Fruit fly (Drosophila melanogaster) whole organism, embryonic: ENCODE measurements around the gene CRAT.

ENCODE experiments used
- Abd-B ChIP-seq: fragments of 200-800 bp; sonication (Bioruptor generic); optimal IDR thresholded peaks from 2 replicates; lab custom pipeline; 2018; ENCODE audit warnings: missing biosample characterization, mild to moderate bottlenecking, missing genetic modification characterization, moderate library complexity
- Adf1 ChIP-seq: fragments of 200-800 bp; sonication (Bioruptor generic); IDR thresholded peaks from 2 replicates; pipeline ENCODE4 v1.3.6; 2022; ENCODE audit warnings: missing biosample characterization, missing genetic modification characterization
- Aef1 ChIP-seq: fragments of 200-800 bp; sonication (Bioruptor generic); IDR thresholded peaks from 3 replicates; pipeline ENCODE4 v1.3.6; 2022; ENCODE audit warnings: missing biosample characterization, missing genetic modification characterization
- BEAF-32 ChIP-seq: fragments of 200-800 bp; sonication (Bioruptor generic); optimal IDR thresholded peaks from 3 replicates; lab custom pipeline; 2017; ENCODE audit warnings: missing biosample characterization, missing genetic modification characterization, mild to moderate bottlenecking, moderate library complexity, missing genetic modification reagents
- Bteb2 ChIP-seq: fragments of 200-800 bp; sonication (Bioruptor generic); optimal IDR thresholded peaks from 2 replicates; lab custom pipeline; 2016; ENCODE audit warnings: missing biosample characterization, missing genetic modification characterization
- C15 ChIP-seq: fragments of 200-800 bp; sonication (Bioruptor generic); IDR thresholded peaks from 3 replicates; pipeline ENCODE4 v1.3.6; 2022; ENCODE audit warnings: missing biosample characterization, missing genetic modification characterization
- CG10321 ChIP-seq: fragments of 200-800 bp; sonication (Bioruptor generic); IDR thresholded peaks from 2 replicates; pipeline ENCODE4 v1.3.6; 2022; ENCODE audit warnings: missing biosample characterization, missing genetic modification characterization
- CG10565 ChIP-seq: fragments of 200-800 bp; sonication (Bioruptor generic); optimal IDR thresholded peaks from 3 replicates; lab custom pipeline; 2016; ENCODE audit warnings: missing biosample characterization, mild to moderate bottlenecking, missing genetic modification characterization
- CG12071 ChIP-seq: fragments of 200-800 bp; sonication (Bioruptor generic); optimal IDR thresholded peaks from 3 replicates; lab custom pipeline; 2018; ENCODE audit warnings: missing biosample characterization, mild to moderate bottlenecking, missing genetic modification characterization
- CG15073 ChIP-seq: fragments of 200-800 bp; sonication (Bioruptor generic); optimal IDR thresholded peaks from 2 replicates; lab custom pipeline; 2016; ENCODE audit warnings: missing biosample characterization, missing genetic modification characterization
- CG15479 ChIP-seq: fragments of 200-800 bp; sonication (Bioruptor generic); optimal IDR thresholded peaks from 3 replicates; lab custom pipeline; 2019; ENCODE audit warnings: missing biosample characterization, mild to moderate bottlenecking, missing genetic modification characterization, moderate library complexity
- CG15601 ChIP-seq: fragments of 200-800 bp; sonication (Bioruptor generic); optimal IDR thresholded peaks from 3 replicates; lab custom pipeline; 2019; ENCODE audit warnings: missing biosample characterization, mild to moderate bottlenecking, missing genetic modification characterization, moderate library complexity
- CG17361 ChIP-seq: fragments of 200-800 bp; sonication (Bioruptor generic); IDR thresholded peaks from 3 replicates; pipeline ENCODE4 v1.3.6; 2022; ENCODE audit warnings: missing biosample characterization, missing genetic modification characterization
- CG17829 ChIP-seq: fragments of 200-800 bp; optimal IDR thresholded peaks from 2 replicates; lab custom pipeline; 2019; ENCODE audit warnings: missing biosample characterization, mild to moderate bottlenecking, missing genetic modification characterization, moderate library complexity
- CG2199 ChIP-seq: fragments of 200-800 bp; sonication (Bioruptor generic); IDR thresholded peaks from 3 replicates; pipeline ENCODE4 v1.3.6; 2022; ENCODE audit warnings: missing biosample characterization, missing genetic modification characterization
- CG30403 ChIP-seq: fragments of 200-800 bp; sonication (Bioruptor generic); optimal IDR thresholded peaks from 3 replicates; lab custom pipeline; 2016; ENCODE audit warnings: missing biosample characterization, missing genetic modification characterization
- CG31441 ChIP-seq: fragments of 200-800 bp; sonication (Bioruptor generic); IDR thresholded peaks from 2 replicates; pipeline ENCODE4 v1.3.6; 2022; ENCODE audit warnings: missing biosample characterization, missing genetic modification characterization
- CG34224 ChIP-seq: fragments of 200-800 bp; sonication (Bioruptor generic); IDR thresholded peaks from 3 replicates; pipeline ENCODE4 v1.3.6; 2022; ENCODE audit warnings: missing biosample characterization, missing genetic modification characterization; ENCODE audit not compliant: partially characterized antibody
- CG7372 ChIP-seq: fragments of 200-800 bp; sonication (Bioruptor generic); IDR thresholded peaks from 2 replicates; pipeline ENCODE4 v1.3.6; 2022; ENCODE audit warnings: missing biosample characterization, missing genetic modification characterization
- CG8388 ChIP-seq: fragments of 200-800 bp; sonication (Bioruptor generic); optimal IDR thresholded peaks from 2 replicates; lab custom pipeline; 2019; ENCODE audit warnings: missing biosample characterization, mild to moderate bottlenecking, missing genetic modification characterization, moderate library complexity
- CG9727 ChIP-seq: fragments of 200-800 bp; sonication (Bioruptor generic); optimal IDR thresholded peaks from 3 replicates; lab custom pipeline; 2017; ENCODE audit warnings: missing biosample characterization, mild to moderate bottlenecking, missing genetic modification characterization
- Chrac-16 ChIP-seq: fragments of 200-800 bp; sonication (Bioruptor generic); optimal IDR thresholded peaks from 3 replicates; lab custom pipeline; 2016; ENCODE audit warnings: missing biosample characterization, missing genetic modification characterization
- Dad ChIP-seq: fragments of 200-800 bp; sonication (Bioruptor generic); optimal IDR thresholded peaks from 3 replicates; lab custom pipeline; 2016; ENCODE audit warnings: missing biosample characterization, missing genetic modification characterization
- Dbx ChIP-seq: fragments of 200-800 bp; sonication (Bioruptor generic); IDR thresholded peaks from 3 replicates; pipeline ENCODE4 v1.3.6; 2022; ENCODE audit warnings: missing biosample characterization, missing genetic modification characterization
- HLH4C ChIP-seq: fragments of 200-800 bp; sonication (Bioruptor generic); IDR thresholded peaks from 3 replicates; pipeline ENCODE4 v1.3.6; 2022; ENCODE audit warnings: missing biosample characterization, missing genetic modification characterization; ENCODE audit not compliant: partially characterized antibody
- HmgZ ChIP-seq: fragments of 200-800 bp; sonication (Bioruptor generic); optimal IDR thresholded peaks from 2 replicates; lab custom pipeline; 2018; ENCODE audit warnings: missing biosample characterization, mild to moderate bottlenecking, missing genetic modification characterization
- Rfx ChIP-seq: fragments of 200-800 bp; sonication (Bioruptor generic); IDR thresholded peaks from 2 replicates; pipeline ENCODE4 v1.3.6; 2022; ENCODE audit warnings: missing biosample characterization, missing genetic modification characterization
- Ssrp ChIP-seq: fragments of 200-800 bp; sonication (Bioruptor generic); optimal IDR thresholded peaks from 2 replicates; lab custom pipeline; 2018; ENCODE audit warnings: missing biosample characterization, mild to moderate bottlenecking, missing genetic modification characterization, moderate library complexity
- ash1 ChIP-seq: fragments of 200-800 bp; sonication (Bioruptor generic); optimal IDR thresholded peaks from 2 replicates; lab custom pipeline; 2018; ENCODE audit warnings: missing biosample characterization, mild to moderate bottlenecking, missing genetic modification characterization
- bab2 ChIP-seq: fragments of 200-800 bp; sonication (Bioruptor generic); optimal IDR thresholded peaks from 2 replicates; lab custom pipeline; 2016; ENCODE audit warnings: missing biosample characterization, missing genetic modification characterization
- cg ChIP-seq: fragments of 200-800 bp; sonication (Bioruptor generic); optimal IDR thresholded peaks from 3 replicates; lab custom pipeline; 2019; ENCODE audit warnings: missing biosample characterization, mild to moderate bottlenecking, missing genetic modification characterization, moderate library complexity
- dm ChIP-seq: fragments of 200-800 bp; sonication (Bioruptor generic); optimal IDR thresholded peaks from 3 replicates; lab custom pipeline; 2016; ENCODE audit warnings: missing biosample characterization, missing genetic modification characterization
- eyg ChIP-seq: fragments of 200-800 bp; sonication (Bioruptor generic); optimal IDR thresholded peaks from 3 replicates; lab custom pipeline; 2016; ENCODE audit warnings: missing biosample characterization, missing genetic modification characterization
- fru ChIP-seq: fragments of >200 bp; optimal IDR thresholded peaks from 2 replicates; lab custom pipeline; 2017
- ftz-f1 ChIP-seq: fragments of 200-800 bp; sonication (Bioruptor generic); optimal IDR thresholded peaks from 2 replicates; lab custom pipeline; 2016; ENCODE audit warnings: missing biosample characterization, missing genetic modification characterization
- gsb ChIP-seq: fragments of 200-800 bp; sonication (Bioruptor generic); IDR thresholded peaks from 2 replicates; pipeline ENCODE4 v1.3.6; 2022; ENCODE audit warnings: missing biosample characterization, missing genetic modification characterization
- gsb-n ChIP-seq: fragments of 200-800 bp; sonication (Bioruptor generic); optimal IDR thresholded peaks from 3 replicates; lab custom pipeline; 2018; ENCODE audit warnings: missing biosample characterization, mild to moderate bottlenecking, missing genetic modification characterization
- insv ChIP-seq, 2 experiments: fragments of 200-800 bp; sonication (Bioruptor generic); optimal IDR thresholded peaks; 3 replicates each; lab custom pipeline; 2016 to 2018; ENCODE audit warnings: missing biosample characterization in 2 of 2, missing genetic modification characterization in 2 of 2
- jigr1 ChIP-seq: fragments of 200-800 bp; sonication (Bioruptor generic); IDR thresholded peaks from 3 replicates; pipeline ENCODE4 v1.3.6; 2022; ENCODE audit warnings: missing biosample characterization, missing genetic modification characterization
- lab ChIP-seq: fragments of 200-800 bp; sonication (Bioruptor generic); optimal IDR thresholded peaks from 3 replicates; lab custom pipeline; 2017; ENCODE audit warnings: missing biosample characterization, missing genetic modification characterization, mild to moderate bottlenecking, moderate library complexity, missing genetic modification reagents
- lbe ChIP-seq: fragments of 200-800 bp; sonication (Bioruptor generic); optimal IDR thresholded peaks from 2 replicates; lab custom pipeline; 2016; ENCODE audit warnings: missing biosample characterization, mild to moderate bottlenecking, missing genetic modification characterization
- nom ChIP-seq: fragments of 200-800 bp; sonication (Bioruptor generic); optimal IDR thresholded peaks from 2 replicates; lab custom pipeline; 2017; ENCODE audit warnings: missing biosample characterization, missing genetic modification characterization, mild to moderate bottlenecking, moderate library complexity, missing genetic modification reagents
- pb ChIP-seq: fragments of 200-800 bp; sonication (Bioruptor generic); optimal IDR thresholded peaks from 3 replicates; lab custom pipeline; 2016; ENCODE audit warnings: missing biosample characterization, missing genetic modification characterization
- pho ChIP-seq: fragments of 200-800 bp; sonication (Bioruptor generic); optimal IDR thresholded peaks from 2 replicates; lab custom pipeline; 2016; ENCODE audit warnings: missing biosample characterization, missing genetic modification characterization
- psq ChIP-seq: fragments of 200-800 bp; sonication (Bioruptor generic); optimal IDR thresholded peaks from 2 replicates; lab custom pipeline; 2017; ENCODE audit warnings: missing biosample characterization, missing genetic modification characterization
- trh ChIP-seq: fragments of 200-800 bp; sonication (Bioruptor generic); optimal IDR thresholded peaks from 2 replicates; lab custom pipeline; 2016; ENCODE audit warnings: missing biosample characterization, missing genetic modification characterization
- twi ChIP-seq: fragments of 200-800 bp; optimal IDR thresholded peaks from 2 replicates; lab custom pipeline; 2019; ENCODE audit warnings: missing biosample characterization, mild to moderate bottlenecking, missing genetic modification characterization, moderate library complexity
- unc-4 ChIP-seq: fragments of 200-800 bp; sonication (Bioruptor generic); IDR thresholded peaks from 2 replicates; pipeline ENCODE4 v1.3.6; 2022; ENCODE audit warnings: missing biosample characterization, missing genetic modification characterization; ENCODE audit not compliant: partially characterized antibody
- zfh1 ChIP-seq: fragments of 200-800 bp; sonication (Bioruptor generic); IDR thresholded peaks from 3 replicates; pipeline ENCODE4 v1.3.6; 2022; ENCODE audit warnings: missing biosample characterization, missing genetic modification characterization

Gene CRAT

DNA sequence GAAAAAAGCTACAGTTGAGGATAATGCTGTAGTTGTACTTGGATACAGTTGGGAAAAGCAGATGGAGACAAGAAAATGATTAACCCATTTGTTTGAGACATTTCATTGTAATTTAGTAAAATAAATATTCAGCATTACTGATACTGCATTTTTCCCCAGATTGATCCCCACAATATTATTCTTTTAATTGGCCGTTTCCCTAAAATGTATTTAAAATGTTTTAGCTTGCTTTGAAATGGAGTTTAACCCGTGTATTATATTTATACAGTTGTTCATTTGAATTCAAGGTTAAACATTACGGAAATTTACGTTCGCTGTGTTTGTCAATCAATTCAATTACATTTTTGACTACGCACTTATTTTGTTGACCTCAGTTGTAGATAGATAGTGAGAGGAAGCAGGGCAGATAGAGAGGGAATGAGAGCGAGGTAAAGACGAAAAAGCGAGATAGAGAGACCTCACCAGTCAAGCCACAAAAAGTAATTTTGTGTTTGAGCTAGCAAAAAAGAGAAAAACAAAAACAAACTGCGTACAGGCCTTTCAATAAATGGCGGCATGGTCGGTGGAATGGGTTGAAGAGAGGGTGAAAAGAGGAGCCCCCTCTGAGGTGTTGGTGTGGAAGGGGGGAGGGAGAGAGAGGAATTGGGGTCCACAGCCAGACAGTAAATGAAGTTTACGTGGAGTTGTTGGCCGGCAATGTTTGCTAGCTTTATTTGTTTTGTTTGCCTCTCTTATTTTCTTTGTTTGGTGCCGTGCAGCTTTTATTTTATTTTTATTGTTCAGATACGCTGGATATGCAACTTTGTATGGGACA lies 34.8 kb upstream of the CRAT start (continued):
- TF ChIP-seq psq: peak; percentile 51
- TF ChIP-seq CG15073: peak; percentile 62
- TF ChIP-seq CG15601: peak; percentile 84
- peak; percentile 56 for TF ChIP-seq CG7372 (GFP tag; lab: Robert Waterston, UW)
- peak; percentile 10 for TF ChIP-seq CG10565 (GFP tag; lab: Kevin White, UChicago)
- peak; percentile 76 for TF ChIP-seq pb (GFP tag; lab: Kevin White, UChicago)
- no peak for TF ChIP-seq CG34224
- peak; percentile 92 for TF ChIP-seq Ssrp (tag; lab: Kevin White, UChicago)
- TF ChIP-seq fru (lab: Kevin White, UChicago): no peak
- TF ChIP-seq Abd-B (GFP tag; lab: Kevin White, UChicago): peak; percentile 79
- peak; percentile 61; the same call in 1 of the 3 replicates for TF ChIP-seq jigr1 (GFP tag; lab: Robert Waterston, UW)
- no peak for TF ChIP-seq ash1 (GFP tag; lab: Kevin White, UChicago)
- TF ChIP-seq CG9727 (GFP tag; lab: Kevin White, UChicago): peak; percentile 89
- 0 out of 2 replicates have a peak, but pooled peaks have one; percentile 50 for TF ChIP-seq gsb
- TF ChIP-seq Adf1 (GFP tag; lab: Robert Waterston, UW): peak; percentile 48
- TF ChIP-seq lbe: peak; percentile 27
- TF ChIP-seq trh (GFP tag; lab: Kevin White, UChicago): peak; percentile 53
- no peak for TF ChIP-seq C15
- TF ChIP-seq CG8388 (GFP tag; lab: Kevin White, UChicago): peak; percentile 85
- TF ChIP-seq Bteb2 (GFP tag; lab: Kevin White, UChicago): peak; percentile 73
- TF ChIP-seq pho: peak; percentile 89
- peak in 1 of 2 experiments; percentile 52 for TF ChIP-seq insv (GFP tag; optimal IDR thresholded peaks at IDR 0.05; lab: Kevin White, UChicago)
- peak; percentile 79 for TF ChIP-seq twi (tag; lab: Kevin White, UChicago)
- TF ChIP-seq eyg (GFP tag; lab: Kevin White, UChicago): peak; percentile 68
- peak; percentile 85 for TF ChIP-seq HmgZ
- no peak for TF ChIP-seq HLH4C
- TF ChIP-seq BEAF-32 (GFP tag; lab: Kevin White, UChicago): no peak
- TF ChIP-seq dm (GFP tag; lab: Kevin White, UChicago): peak; percentile 57
- peak; percentile 92 for TF ChIP-seq nom (GFP tag; lab: Kevin White, UChicago)
- TF ChIP-seq ftz-f1: peak; percentile 37
- peak; percentile 75 for TF ChIP-seq CG12071
- TF ChIP-seq CG17829 (tag; lab: Kevin White, UChicago): peak; percentile 88
- peak; percentile 18 for TF ChIP-seq cg (GFP tag; lab: Kevin White, UChicago)
- TF ChIP-seq Chrac-16 (GFP tag; lab: Kevin White, UChicago): peak; percentile 79
- TF ChIP-seq CG2199 (GFP tag; lab: Robert Waterston, UW): 0 out of 3 replicates have a peak, but pooled peaks have one; percentile 48
- peak; percentile 64; the same call in 1 of the 3 replicates for TF ChIP-seq Dbx (GFP tag; lab: Robert Waterston, UW)
- peak; percentile 38; the same call in 2 of the 3 replicates for TF ChIP-seq zfh1 (GFP tag; lab: Robert Waterston, UW)
- peak; percentile 81 for TF ChIP-seq gsb-n (tag; lab: Kevin White, UChicago)
- TF ChIP-seq CG10321: peak; percentile 55
- peak; percentile 98 for TF ChIP-seq CG17361 (GFP tag; lab: Robert Waterston, UW)
- TF ChIP-seq unc-4 (GFP tag; lab: Robert Waterston, UW): no peak
- peak; percentile 63 for TF ChIP-seq Rfx (GFP tag; lab: Robert Waterston, UW)
- peak; percentile 92 for TF ChIP-seq CG31441
- TF ChIP-seq CG15479 (GFP tag; lab: Kevin White, UChicago): no peak
- peak; percentile 62 for TF ChIP-seq Dad (GFP tag; lab: Kevin White, UChicago)
- TF ChIP-seq CG30403: peak; percentile 95
- peak; percentile 88 for TF ChIP-seq lab (GFP tag; lab: Kevin White, UChicago)
- peak; percentile 77 for TF ChIP-seq bab2 (GFP tag; lab: Kevin White, UChicago)
- TF ChIP-seq Aef1 (GFP tag; lab: Robert Waterston, UW): peak; percentile 10
